Fruit fly (Drosophila melanogaster): ENCODE results near the gene CG34280.

CG34280 gene

dm6 chr3R:17433117-17433516, 29.6 kb upstream of the CG34280 start:
- peak in 1 of 2 experiments; percentile 93 for TF ChIP-seq ss (GFP tag; optimal IDR thresholded peaks at IDR 0.05)
- no peak for TF ChIP-seq CG31627 (GFP tag; optimal IDR thresholded peaks at IDR 0.05)

dm6 chr3R:17430481-17430880, 27.0 kb upstream of the CG34280 start:
- TF ChIP-seq Gug (GFP tag; IDR thresholded peaks at IDR 0.05) (peak; percentile 40; the same call in 1 of the 2 replicates), CG3032 (tag; optimal IDR thresholded peaks at IDR 0.05) (no peak), CG8632 (GFP tag; optimal IDR thresholded peaks at IDR 0.05) (no peak), fd85E (GFP tag; optimal IDR thresholded peaks at IDR 0.05) (no peak), CG6854 (GFP tag; optimal IDR thresholded peaks at IDR 0.05) (no peak), CG6808 (GFP tag; optimal IDR thresholded peaks at IDR 0.05) (no peak), pdm3 (GFP tag; optimal IDR thresholded peaks at IDR 0.05) (peak; percentile 42), topi (GFP tag; optimal IDR thresholded peaks at IDR 0.05) (no peak), esn (GFP tag; optimal IDR thresholded peaks at IDR 0.05) (no peak), Met (GFP tag; optimal IDR thresholded peaks at IDR 0.05) (no peak), CG6792 (GFP tag; optimal IDR thresholded peaks at IDR 0.05) (no peak), dac (GFP tag; optimal IDR thresholded peaks at IDR 0.05) (peak; percentile 35), CG15336 (GFP tag; IDR thresholded peaks at IDR 0.05) (peak; percentile 69), Sox15 (GFP tag; optimal IDR thresholded peaks at IDR 0.05) (no peak), Ets96B (tag; optimal IDR thresholded peaks at IDR 0.05) (no peak), CG3919 (GFP tag; optimal IDR thresholded peaks at IDR 0.05) (peak; percentile 8), Eip93F (GFP tag; optimal IDR thresholded peaks at IDR 0.05) (no peak), fkh (GFP tag; optimal IDR thresholded peaks at IDR 0.05) (no peak), vri (GFP tag; optimal IDR thresholded peaks at IDR 0.05) (no peak), fd59A (GFP tag; optimal IDR thresholded peaks at IDR 0.05) (no peak), svp (GFP tag) (no peak), CG7368 (GFP tag; optimal IDR thresholded peaks at IDR 0.05) (no peak), eg (GFP tag; IDR thresholded peaks at IDR 0.05) (peak; percentile 66), Eip75B (GFP tag; optimal IDR thresholded peaks at IDR 0.05) (no peak), Lpt (GFP tag; optimal IDR thresholded peaks at IDR 0.05) (peak; percentile 17), CG9139 (GFP tag; optimal IDR thresholded peaks at IDR 0.05) (no peak), ss (GFP tag; optimal IDR thresholded peaks at IDR 0.05) (no peak), Hr38 (GFP tag; optimal IDR thresholded peaks at IDR 0.05) (no peak), CG1621 (tag; optimal IDR thresholded peaks at IDR 0.05) (no peak), CG4318 (GFP tag; optimal IDR thresholded peaks at IDR 0.05) (peak; percentile 27), CG8119 (GFP tag; IDR thresholded peaks at IDR 0.05) (peak; percentile 55; the same call in 2 of the 3 replicates), CG11294 (GFP tag; IDR thresholded peaks at IDR 0.05) (peak; percentile 30; the same call in 1 of the 2 replicates), CG6163 (GFP tag; IDR thresholded peaks at IDR 0.05) (0 out of 3 replicates have a peak, but pooled peaks have one; percentile 41), CG8319 (GFP tag; optimal IDR thresholded peaks at IDR 0.05) (no peak), Blimp-1 (GFP tag; optimal IDR thresholded peaks at IDR 0.05) (no peak), CG6276 (GFP tag; optimal IDR thresholded peaks at IDR 0.05) (peak; percentile 53), acj6 (GFP tag; optimal IDR thresholded peaks at IDR 0.05) (no peak), Hr4 (GFP tag; optimal IDR thresholded peaks at IDR 0.05) (peak; percentile 75), OdsH (GFP tag; optimal IDR thresholded peaks at IDR 0.05) (peak; percentile 37), Hr39 (GFP tag; optimal IDR thresholded peaks at IDR 0.05) (no peak), achi (GFP tag; optimal IDR thresholded peaks at IDR 0.05) (peak; percentile 19), CG16779 (tag; optimal IDR thresholded peaks at IDR 0.05) (no peak), CG10669 (GFP tag; optimal IDR thresholded peaks at IDR 0.05) (no peak), net (GFP tag; optimal IDR thresholded peaks at IDR 0.05) (peak; percentile 23), lz (GFP tag; optimal IDR thresholded peaks at IDR 0.05) (no peak), CG32006 (GFP tag; optimal IDR thresholded peaks at IDR 0.05) (peak; percentile 73), spab (GFP tag; optimal IDR thresholded peaks at IDR 0.05) (no peak), CG34406 (GFP tag; optimal IDR thresholded peaks at IDR 0.05) (no peak)

Data from whole organism, prepupa.